Fruit fly (Drosophila melanogaster): ENCODE results near the gene nuf.

DNA sequence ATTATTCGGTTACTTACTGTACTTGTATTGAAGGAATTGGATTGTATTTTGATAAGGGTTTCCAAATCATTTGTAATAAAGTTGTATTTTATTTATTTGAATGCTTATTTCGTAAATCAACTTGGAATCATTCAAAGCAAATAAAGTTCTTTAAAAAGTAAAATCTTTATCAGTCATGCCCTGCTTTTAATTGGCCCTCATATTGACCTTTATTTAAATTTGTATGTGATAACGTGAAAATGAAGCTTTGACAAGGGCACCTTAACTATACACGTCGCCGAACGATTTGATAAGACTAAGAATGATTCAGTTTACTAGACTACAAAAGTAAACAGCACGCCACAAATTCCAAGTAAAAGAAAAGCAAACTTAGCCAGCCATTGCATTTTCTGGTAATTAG lies 31.5 kb downstream of the nuf start:
- TF ChIP-seq Sox15 (GFP tag; optimal IDR thresholded peaks at IDR 0.05) (no peak), esn (GFP tag; optimal IDR thresholded peaks at IDR 0.05) (no peak), CG6854 (GFP tag; optimal IDR thresholded peaks at IDR 0.05) (no peak), fd59A (GFP tag; optimal IDR thresholded peaks at IDR 0.05) (no peak), CG7368 (GFP tag; optimal IDR thresholded peaks at IDR 0.05) (no peak), CG3919 (GFP tag; optimal IDR thresholded peaks at IDR 0.05) (no peak), CG6792 (GFP tag; optimal IDR thresholded peaks at IDR 0.05) (no peak), Hr38 (GFP tag; optimal IDR thresholded peaks at IDR 0.05) (no peak), Eip78C (GFP tag) (no peak)

All from whole organism, prepupa.